Worm (Caenorhabditis elegans) whole organism, L1 larva: Measurements from ENCODE around the gene F28F9.3.

Source experiments
- ama-1 ChIP-seq: fragments of 150-350 bp; optimal IDR thresholded peaks from 2 replicates; lab custom pipeline; 2014
- egl-27 ChIP-seq, 2 experiments: fragments of 150-350 bp in 1 of 2; sonication (generic microtip); optimal IDR thresholded peaks; 3 replicates each; lab custom pipeline; 2017 to 2018; ENCODE audit warnings: missing biosample characterization in 2 of 2, missing genetic modification characterization in 2 of 2, missing genetic modification reagents in 2 of 2
- lin-13 ChIP-seq: fragments of 150-350 bp; optimal IDR thresholded peaks from 2 replicates; lab custom pipeline; 2014; ENCODE audit warnings: missing biosample characterization, missing genetic modification reagents, missing genetic modification characterization
- pag-3 ChIP-seq: sonication (generic microtip); optimal IDR thresholded peaks from 2 replicates; lab custom pipeline; 2017; ENCODE audit warnings: missing genetic modification characterization, mild to moderate bottlenecking, missing compliant biosample characterization, antibody characterized with exemption, borderline replicate concordance; ENCODE audit not compliant: insufficient read depth
- snpc-4 ChIP-seq: fragments of 150-350 bp; optimal IDR thresholded peaks from 2 replicates; lab custom pipeline; 2014; ENCODE audit warnings: missing biosample characterization, missing genetic modification characterization
- sox-4 ChIP-seq: sonication (generic microtip); optimal IDR thresholded peaks from 2 replicates; lab custom pipeline; 2016; ENCODE audit warnings: missing genetic modification characterization, missing compliant biosample characterization
- tlp-1 ChIP-seq: fragments of 150-350 bp; optimal IDR thresholded peaks from 2 replicates; lab custom pipeline; 2014; ENCODE audit warnings: missing biosample characterization, missing genetic modification characterization

ce11 chrIV:3843019-3843527 is 16.4 kb downstream of the F28F9.3 start:
- TF ChIP-seq snpc-4 (tag; lab: Kevin White, UChicago): no peak
- TF ChIP-seq tlp-1: no peak
- TF ChIP-seq sox-4 (tag; lab: Kevin White, UChicago): no peak
- TF ChIP-seq ama-1 (lab: Kevin White, UChicago): no peak
- TF ChIP-seq egl-27 (tag; optimal IDR thresholded peaks at IDR 0.05; lab: Kevin White, UChicago): no peak
- no peak for TF ChIP-seq pag-3 (tag; lab: Kevin White, UChicago)
- TF ChIP-seq lin-13 (GFP tag; lab: Kevin White, UChicago): no peak
